Worm (Caenorhabditis elegans) whole organism, late embryonic: Measurements from ENCODE around the gene pkc-1.

ENCODE experiments used
- C08G9.2 ChIP-seq: sonication (generic microtip); optimal IDR thresholded peaks from 2 replicates; lab custom pipeline; 2016; ENCODE audit warnings: mild to moderate bottlenecking, missing genetic modification characterization, moderate library complexity, missing compliant biosample characterization
- C38D4.7 ChIP-seq: fragments of 200-800 bp; sonication (Bioruptor generic); optimal IDR thresholded peaks from 2 replicates; lab custom pipeline; 2018; ENCODE audit warnings: mild to moderate bottlenecking, missing genetic modification characterization, moderate library complexity, missing compliant biosample characterization
- F13H6.1 ChIP-seq: sonication (generic microtip); optimal IDR thresholded peaks from 2 replicates; lab custom pipeline; 2016; ENCODE audit warnings: missing genetic modification characterization, missing compliant biosample characterization
- K02D7.2 ChIP-seq: sonication (generic microtip); optimal IDR thresholded peaks from 2 replicates; lab custom pipeline; 2017; ENCODE audit warnings: mild to moderate bottlenecking, missing genetic modification characterization, missing compliant biosample characterization
- K09A11.1 ChIP-seq: sonication (generic microtip); optimal IDR thresholded peaks from 2 replicates; lab custom pipeline; 2017; ENCODE audit warnings: antibody characterized with exemption, mild to moderate bottlenecking, missing genetic modification characterization, missing compliant biosample characterization; ENCODE audit not compliant: insufficient read depth
- T23F11.4 ChIP-seq: fragments of 200-800 bp; sonication (Bioruptor generic); optimal IDR thresholded peaks from 2 replicates; lab custom pipeline; 2018; ENCODE audit warnings: mild to moderate bottlenecking, missing genetic modification characterization, missing compliant biosample characterization
- Y22D7AL.16 ChIP-seq: sonication (generic microtip); optimal IDR thresholded peaks from 2 replicates; lab custom pipeline; 2016; ENCODE audit warnings: missing genetic modification characterization, missing compliant biosample characterization
- ama-1 ChIP-seq: fragments of 150-350 bp; optimal IDR thresholded peaks from 2 replicates; lab custom pipeline; 2014
- ceh-14 ChIP-seq: sonication (generic microtip); optimal IDR thresholded peaks from 2 replicates; lab custom pipeline; 2016; ENCODE audit warnings: missing genotype, missing genetic modification characterization, missing compliant biosample characterization
- ceh-18 ChIP-seq: sonication (generic microtip); optimal IDR thresholded peaks from 2 replicates; lab custom pipeline; 2016; ENCODE audit warnings: missing genetic modification characterization, missing compliant biosample characterization
- ceh-19 ChIP-seq: fragments of 200-800 bp; sonication (Bioruptor generic); optimal IDR thresholded peaks from 2 replicates; lab custom pipeline; 2018; ENCODE audit warnings: mild to moderate bottlenecking, missing genetic modification characterization, missing compliant biosample characterization
- ceh-2 ChIP-seq: sonication (generic microtip); optimal IDR thresholded peaks from 2 replicates; lab custom pipeline; 2016; ENCODE audit warnings: missing genotype, missing genetic modification characterization, missing compliant biosample characterization
- ceh-24 ChIP-seq: sonication (generic microtip); optimal IDR thresholded peaks from 2 replicates; lab custom pipeline; 2016; ENCODE audit warnings: mild to moderate bottlenecking, missing genetic modification characterization, missing compliant biosample characterization
- ceh-30 ChIP-seq: fragments of 150-350 bp; optimal IDR thresholded peaks from 2 replicates; lab custom pipeline; 2014; ENCODE audit warnings: missing biosample characterization, missing genetic modification characterization
- ceh-31 ChIP-seq: sonication (generic microtip); optimal IDR thresholded peaks from 2 replicates; lab custom pipeline; 2016; ENCODE audit warnings: missing genetic modification characterization, missing compliant biosample characterization
- ceh-48 ChIP-seq: sonication (generic microtip); optimal IDR thresholded peaks from 2 replicates; lab custom pipeline; 2016; ENCODE audit warnings: missing genetic modification characterization, inconsistent platforms, missing compliant biosample characterization
- ceh-6 ChIP-seq: fragments of 200-800 bp; sonication (Bioruptor generic); optimal IDR thresholded peaks from 2 replicates; lab custom pipeline; 2018; ENCODE audit warnings: mild to moderate bottlenecking, missing genetic modification characterization, missing compliant biosample characterization
- ceh-9 ChIP-seq: sonication (generic microtip); optimal IDR thresholded peaks from 2 replicates; lab custom pipeline; 2016; ENCODE audit warnings: mild to moderate bottlenecking, missing genetic modification characterization, inconsistent platforms, missing compliant biosample characterization
- che-1 ChIP-seq: sonication (generic microtip); optimal IDR thresholded peaks from 2 replicates; lab custom pipeline; 2016; ENCODE audit warnings: mild to moderate bottlenecking, missing genetic modification characterization, missing compliant biosample characterization
- dmd-4 ChIP-seq: sonication (generic microtip); optimal IDR thresholded peaks from 2 replicates; lab custom pipeline; 2016; ENCODE audit warnings: borderline replicate concordance, missing genetic modification characterization, missing compliant biosample characterization
- dve-1 ChIP-seq: sonication (generic microtip); optimal IDR thresholded peaks from 2 replicates; lab custom pipeline; 2017; ENCODE audit warnings: antibody characterized with exemption, mild to moderate bottlenecking, missing genetic modification characterization, missing compliant biosample characterization
- elt-2 ChIP-seq: sonication (generic microtip); optimal IDR thresholded peaks from 2 replicates; lab custom pipeline; 2016; ENCODE audit warnings: missing genetic modification reagents, missing genetic modification characterization, missing compliant biosample characterization
- eyg-1 ChIP-seq: sonication (generic microtip); optimal IDR thresholded peaks from 2 replicates; lab custom pipeline; 2016; ENCODE audit warnings: missing genotype, missing genetic modification characterization, missing compliant biosample characterization
- fax-1 ChIP-seq: sonication (generic microtip); optimal IDR thresholded peaks from 2 replicates; lab custom pipeline; 2016; ENCODE audit warnings: missing genotype, missing genetic modification characterization, missing compliant biosample characterization
- fkh-6 ChIP-seq: sonication (generic microtip); optimal IDR thresholded peaks from 2 replicates; lab custom pipeline; 2016; ENCODE audit warnings: missing genetic modification characterization, missing compliant biosample characterization
- gmeb-2 ChIP-seq: sonication (generic microtip); optimal IDR thresholded peaks from 2 replicates; lab custom pipeline; 2016; ENCODE audit warnings: missing genetic modification characterization, inconsistent platforms, missing compliant biosample characterization
- hlh-13 ChIP-seq: fragments of 200-800 bp; sonication (Bioruptor generic); optimal IDR thresholded peaks from 2 replicates; lab custom pipeline; 2018; ENCODE audit warnings: mild to moderate bottlenecking, missing genetic modification characterization, missing compliant biosample characterization
- hlh-15 ChIP-seq: sonication (generic microtip); optimal IDR thresholded peaks from 2 replicates; lab custom pipeline; 2016; ENCODE audit warnings: missing genetic modification characterization, missing compliant biosample characterization
- hlh-30 ChIP-seq: sonication (generic microtip); optimal IDR thresholded peaks from 2 replicates; lab custom pipeline; 2017; ENCODE audit warnings: antibody characterized with exemption, missing genetic modification characterization, missing compliant biosample characterization; ENCODE audit not compliant: insufficient read depth
- hlh-6 ChIP-seq: sonication (generic microtip); optimal IDR thresholded peaks from 2 replicates; lab custom pipeline; 2016; ENCODE audit warnings: missing genotype, missing genetic modification characterization, missing compliant biosample characterization
- hlh-8 ChIP-seq: sonication (generic microtip); optimal IDR thresholded peaks from 2 replicates; lab custom pipeline; 2016; ENCODE audit warnings: missing genotype, missing genetic modification characterization, missing compliant biosample characterization
- lim-6 ChIP-seq: sonication (generic microtip); optimal IDR thresholded peaks from 2 replicates; lab custom pipeline; 2016; ENCODE audit warnings: missing genetic modification characterization, missing compliant biosample characterization
- lin-11 ChIP-seq: fragments of 200-800 bp; sonication (Bioruptor generic); optimal IDR thresholded peaks from 2 replicates; lab custom pipeline; 2018; ENCODE audit warnings: mild to moderate bottlenecking, missing genetic modification characterization, missing compliant biosample characterization
- madf-2 ChIP-seq: sonication (generic microtip); optimal IDR thresholded peaks from 2 replicates; lab custom pipeline; 2017; ENCODE audit warnings: missing genetic modification characterization, missing compliant biosample characterization
- mec-3 ChIP-seq: sonication (generic microtip); optimal IDR thresholded peaks from 2 replicates; lab custom pipeline; 2016; ENCODE audit warnings: borderline replicate concordance, missing genetic modification characterization, missing compliant biosample characterization
- nfya-1 ChIP-seq: sonication (generic microtip); optimal IDR thresholded peaks from 2 replicates; lab custom pipeline; 2017; ENCODE audit warnings: missing genetic modification characterization, mild to moderate bottlenecking, missing compliant biosample characterization, antibody characterized with exemption, moderate library complexity
- nhr-232 ChIP-seq: sonication (generic microtip); optimal IDR thresholded peaks from 2 replicates; lab custom pipeline; 2016; ENCODE audit warnings: missing genetic modification characterization, missing compliant biosample characterization
- npax-4 ChIP-seq: sonication (generic microtip); optimal IDR thresholded peaks from 2 replicates; lab custom pipeline; 2016; ENCODE audit warnings: missing genetic modification characterization, missing compliant biosample characterization
- pax-1 ChIP-seq: fragments of 150-350 bp; optimal IDR thresholded peaks from 2 replicates; lab custom pipeline; 2014; ENCODE audit warnings: missing biosample characterization, missing genetic modification characterization
- pha-2 ChIP-seq: sonication (generic microtip); optimal IDR thresholded peaks from 2 replicates; lab custom pipeline; 2017; ENCODE audit warnings: mild to moderate bottlenecking, missing genetic modification characterization, missing compliant biosample characterization
- pha-4 ChIP-seq: fragments of 150-350 bp; optimal IDR thresholded peaks from 2 replicates; lab custom pipeline; 2018; ENCODE audit warnings: missing biosample characterization, missing genetic modification reagents, missing genetic modification characterization
- pqm-1 ChIP-seq: sonication (generic microtip); optimal IDR thresholded peaks from 2 replicates; lab custom pipeline; 2016; ENCODE audit warnings: missing genetic modification characterization, missing compliant biosample characterization
- pros-1 ChIP-seq: fragments of 150-350 bp; optimal IDR thresholded peaks from 2 replicates; lab custom pipeline; 2014; ENCODE audit warnings: missing biosample characterization, missing genetic modification reagents, missing genetic modification characterization
- rnt-1 ChIP-seq: sonication (generic microtip); optimal IDR thresholded peaks from 2 replicates; lab custom pipeline; 2016; ENCODE audit warnings: missing genetic modification characterization, missing compliant biosample characterization
- sdc-2 ChIP-seq: sonication (generic microtip); optimal IDR thresholded peaks from 2 replicates; lab custom pipeline; 2016; ENCODE audit warnings: missing genotype, missing genetic modification characterization, missing compliant biosample characterization
- sox-4 ChIP-seq: sonication (generic microtip); optimal IDR thresholded peaks from 2 replicates; lab custom pipeline; 2017; ENCODE audit warnings: mild to moderate bottlenecking, missing genetic modification characterization, inconsistent platforms, missing compliant biosample characterization
- syd-9 ChIP-seq: sonication (generic microtip); optimal IDR thresholded peaks from 2 replicates; lab custom pipeline; 2016; ENCODE audit warnings: mild to moderate bottlenecking, missing genetic modification characterization, moderate library complexity, missing compliant biosample characterization
- tbx-2 ChIP-seq: sonication (generic microtip); optimal IDR thresholded peaks from 2 replicates; lab custom pipeline; 2016; ENCODE audit warnings: missing genetic modification characterization, missing compliant biosample characterization
- unc-3 ChIP-seq, 2 experiments: fragments of 200-800 bp in 1 of 2; sonication (Bioruptor generic) in 1 of 2; sonication (generic microtip) in 1 of 2; conservative IDR thresholded peaks in 1 of 2; optimal IDR thresholded peaks in 1 of 2; 2 replicates each; pipeline versions ENCODE4 v1.3.6 to Lab custom; 2016 to 2022; ENCODE audit warnings: missing compliant biosample characterization in 2 of 2, missing genetic modification characterization in 2 of 2, missing genetic modification reagents in 1 of 2
- unc-55 ChIP-seq: sonication (generic microtip); optimal IDR thresholded peaks from 2 replicates; lab custom pipeline; 2017; ENCODE audit warnings: missing biosample characterization, missing genetic modification reagents, missing genetic modification characterization
- ztf-16 ChIP-seq: sonication (generic microtip); optimal IDR thresholded peaks from 2 replicates; lab custom pipeline; 2017; ENCODE audit warnings: missing genetic modification characterization, missing compliant biosample characterization

pkc-1 gene

ce11 chrV:11979673-11980561 is 52.0 kb downstream of the pkc-1 start, which contains the start of gene snr-4:
Gene snr-4 (minus strand): TSS chrV:11979723.
- TF ChIP-seq lim-6 (no peak), pax-1 (tag; lab: Kevin White, UChicago) (no peak), tbx-2 (tag; lab: Kevin White, UChicago) (peak; percentile 66), hlh-13 (GFP tag; lab: Kevin White, UChicago) (no peak), eyg-1 (tag; lab: Kevin White, UChicago) (no peak), hlh-8 (tag; lab: Kevin White, UChicago) (no peak), npax-4 (no peak), fkh-6 (no peak), gmeb-2 (tag; lab: Kevin White, UChicago) (no peak), ceh-9 (tag; lab: Kevin White, UChicago) (no peak), ceh-30 (tag; lab: Kevin White, UChicago) (no peak), nhr-232 (tag; lab: Kevin White, UChicago) (no peak), mec-3 (tag; lab: Kevin White, UChicago) (no peak), ceh-48 (tag; lab: Kevin White, UChicago) (no peak), rnt-1 (tag; lab: Kevin White, UChicago) (peak; percentile 69), F13H6.1 (tag; lab: Kevin White, UChicago) (no peak), hlh-6 (tag; lab: Kevin White, UChicago) (no peak), elt-2 (tag; lab: Kevin White, UChicago) (peak; percentile 58), ceh-6 (GFP tag; lab: Kevin White, UChicago) (no peak), dve-1 (tag; lab: Kevin White, UChicago) (peak; percentile 67), che-1 (tag; lab: Kevin White, UChicago) (no peak), K02D7.2 (no peak), unc-3 (GFP tag; conservative IDR thresholded peaks at IDR 0.05; lab: Robert Waterston, UW) (no peak), unc-3 (tag; optimal IDR thresholded peaks at IDR 0.05; lab: Kevin White, UChicago) (peak; percentile 11), ceh-31 (tag; lab: Kevin White, UChicago) (peak; percentile 51), Y22D7AL.16 (tag; lab: Kevin White, UChicago) (no peak), T23F11.4 (GFP tag; lab: Kevin White, UChicago) (no peak), ztf-16 (peak; percentile 15), pha-2 (no peak), pqm-1 (tag; lab: Kevin White, UChicago) (no peak), sox-4 (no peak), madf-2 (tag; lab: Kevin White, UChicago) (no peak), ceh-14 (tag; lab: Kevin White, UChicago) (peak; percentile 1), K09A11.1 (peak; percentile 10), pha-4 (tag; lab: Kevin White, UChicago) (no peak), C38D4.7 (GFP tag; lab: Kevin White, UChicago) (peak; percentile 31), dmd-4 (tag; lab: Kevin White, UChicago) (no peak), hlh-30 (tag; lab: Kevin White, UChicago) (peak; percentile 73), ceh-18 (peak; percentile 84), pros-1 (tag; lab: Kevin White, UChicago) (no peak), ceh-24 (tag; lab: Kevin White, UChicago) (no peak), C08G9.2 (tag; lab: Kevin White, UChicago) (no peak), ceh-2 (tag; lab: Kevin White, UChicago) (no peak), ama-1 (peak; percentile 93), fax-1 (tag; lab: Kevin White, UChicago) (peak; percentile 2), sdc-2 (tag; lab: Kevin White, UChicago) (no peak), unc-55 (GFP tag; lab: Kevin White, UChicago) (no peak), syd-9 (no peak), hlh-15 (tag; lab: Kevin White, UChicago) (no peak), nfya-1 (tag; lab: Kevin White, UChicago) (peak; percentile 89), lin-11 (tag; lab: Kevin White, UChicago) (no peak), ceh-19 (no peak)
